Worm (Caenorhabditis elegans) whole organism, mixed stage, embryonic: ENCODE results near the gene T28F12.1.

Experiments used
- elt-1 ChIP-seq: sonication (generic microtip); optimal IDR thresholded peaks from 2 replicates; lab custom pipeline; 2017; ENCODE audit warnings: missing genetic modification characterization, mild to moderate bottlenecking, missing compliant biosample characterization, antibody characterized with exemption, moderate library complexity, borderline replicate concordance; ENCODE audit not compliant: insufficient read depth
- mab-5 ChIP-seq: fragments of 150-350 bp; optimal IDR thresholded peaks from 2 replicates; lab custom pipeline; 2014; ENCODE audit warnings: missing biosample characterization, missing genetic modification characterization
- unc-62 ChIP-seq: fragments of 150-350 bp; optimal IDR thresholded peaks from 2 replicates; lab custom pipeline; 2014; ENCODE audit warnings: missing biosample characterization, missing genetic modification reagents, missing genetic modification characterization

DNA sequence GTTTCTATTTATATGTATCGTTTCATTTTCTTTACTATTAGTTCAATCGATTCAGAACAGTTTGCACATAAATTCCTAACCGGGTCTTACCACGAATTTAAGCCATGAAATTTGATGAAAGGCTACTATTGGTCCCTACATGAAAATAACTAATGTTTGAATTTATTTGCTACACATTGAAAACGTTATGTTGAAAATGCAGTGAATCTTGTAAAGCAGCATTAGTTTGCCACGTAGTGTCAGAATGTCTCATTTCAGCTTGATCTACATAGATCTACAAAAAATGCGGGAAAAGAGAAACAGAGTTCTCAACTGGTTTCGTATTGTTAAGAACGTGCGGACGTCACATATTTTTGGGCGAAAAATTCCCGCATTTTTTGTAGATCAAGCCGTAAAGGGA lies 4.1 kb upstream of the T28F12.1 start:
- TF ChIP-seq unc-62, result no peak
- TF ChIP-seq elt-1 (tag; lab: Kevin White, UChicago), result no peak
- TF ChIP-seq mab-5, result no peak
